Worm (Caenorhabditis elegans) whole organism, late embryonic: ENCODE measurements around the gene spe-44.

ENCODE experiments used
- ceh-18 ChIP-seq: sonication (generic microtip); optimal IDR thresholded peaks from 2 replicates; lab custom pipeline; 2016; ENCODE audit warnings: missing genetic modification characterization, missing compliant biosample characterization
- ceh-24 ChIP-seq: sonication (generic microtip); optimal IDR thresholded peaks from 2 replicates; lab custom pipeline; 2016; ENCODE audit warnings: mild to moderate bottlenecking, missing genetic modification characterization, missing compliant biosample characterization
- dmd-4 ChIP-seq: sonication (generic microtip); optimal IDR thresholded peaks from 2 replicates; lab custom pipeline; 2016; ENCODE audit warnings: borderline replicate concordance, missing genetic modification characterization, missing compliant biosample characterization
- dve-1 ChIP-seq: sonication (generic microtip); optimal IDR thresholded peaks from 2 replicates; lab custom pipeline; 2017; ENCODE audit warnings: antibody characterized with exemption, mild to moderate bottlenecking, missing genetic modification characterization, missing compliant biosample characterization
- elt-2 ChIP-seq: sonication (generic microtip); optimal IDR thresholded peaks from 2 replicates; lab custom pipeline; 2016; ENCODE audit warnings: missing genetic modification reagents, missing genetic modification characterization, missing compliant biosample characterization
- ets-4 ChIP-seq: sonication (generic microtip); optimal IDR thresholded peaks from 2 replicates; lab custom pipeline; 2016; ENCODE audit warnings: missing genetic modification characterization, missing compliant biosample characterization
- fax-1 ChIP-seq: sonication (generic microtip); optimal IDR thresholded peaks from 2 replicates; lab custom pipeline; 2016; ENCODE audit warnings: missing genotype, missing genetic modification characterization, missing compliant biosample characterization
- gmeb-2 ChIP-seq: sonication (generic microtip); optimal IDR thresholded peaks from 2 replicates; lab custom pipeline; 2016; ENCODE audit warnings: missing genetic modification characterization, inconsistent platforms, missing compliant biosample characterization
- nhr-11 ChIP-seq: fragments of 150-350 bp; optimal IDR thresholded peaks from 2 replicates; lab custom pipeline; 2014; ENCODE audit warnings: missing biosample characterization, missing genetic modification characterization
- pha-4 ChIP-seq: fragments of 150-350 bp; optimal IDR thresholded peaks from 2 replicates; lab custom pipeline; 2018; ENCODE audit warnings: missing biosample characterization, missing genetic modification reagents, missing genetic modification characterization
- pqm-1 ChIP-seq: sonication (generic microtip); optimal IDR thresholded peaks from 2 replicates; lab custom pipeline; 2016; ENCODE audit warnings: missing genetic modification characterization, missing compliant biosample characterization
- tbx-7 ChIP-seq: sonication (generic microtip); optimal IDR thresholded peaks from 2 replicates; lab custom pipeline; 2016; ENCODE audit warnings: missing genotype, missing genetic modification characterization, missing compliant biosample characterization
- ttx-3 ChIP-seq: sonication (generic microtip); optimal IDR thresholded peaks from 2 replicates; lab custom pipeline; 2016; ENCODE audit warnings: missing genetic modification reagents, missing genetic modification characterization, missing compliant biosample characterization

ce11 chrIV:12414601-12415000, 39.4 kb downstream of the spe-44 start:
- no peak for TF ChIP-seq nhr-11 (tag; lab: Kevin White, UChicago)
- no peak for TF ChIP-seq ets-4
- no peak for TF ChIP-seq gmeb-2 (tag; lab: Kevin White, UChicago)
- TF ChIP-seq ceh-24 (tag; lab: Kevin White, UChicago) = no peak
- TF ChIP-seq elt-2 (tag; lab: Kevin White, UChicago) = no peak
- no peak for TF ChIP-seq ceh-18 (tag; lab: Kevin White, UChicago)
- no peak for TF ChIP-seq dve-1 (tag; lab: Kevin White, UChicago)
- no peak for TF ChIP-seq ttx-3 (tag; lab: Kevin White, UChicago)
- no peak for TF ChIP-seq fax-1
- no peak for TF ChIP-seq pqm-1
- no peak for TF ChIP-seq pha-4 (tag; lab: Kevin White, UChicago)
- no peak for TF ChIP-seq tbx-7 (tag; lab: Kevin White, UChicago)
- TF ChIP-seq dmd-4 (tag; lab: Kevin White, UChicago) = no peak
